Worm (Caenorhabditis elegans) whole organism, mixed stage, embryonic: ENCODE data around the gene E02H1.5.

Experiments
- lin-13 ChIP-seq: fragments of 150-350 bp; optimal IDR thresholded peaks from 2 replicates; lab custom pipeline; 2014; ENCODE audit warnings: missing biosample characterization, missing genetic modification characterization
- mep-1 ChIP-seq: fragments of 150-350 bp; optimal IDR thresholded peaks from 2 replicates; lab custom pipeline; 2017; ENCODE audit warnings: missing biosample characterization, missing genetic modification reagents, missing genetic modification characterization, inconsistent platforms

- TF ChIP-seq mep-1 (tag; lab: Kevin White, UChicago) (no peak), lin-13 (no peak)
Observed at ce11 chrII:9553179-9553578, 41.8 kb upstream of the E02H1.5 start, which contains the start of gene F35H8.1.
